Fruit fly (Drosophila melanogaster) whole organism, embryonic: ENCODE data around the gene CG1703.

Experiments
- ATbp ChIP-seq: fragments of 200-800 bp; sonication (Bioruptor generic); optimal IDR thresholded peaks from 2 replicates; lab custom pipeline; 2017; ENCODE audit warnings: missing biosample characterization, mild to moderate bottlenecking, missing genetic modification characterization, missing genetic modification reagents
- Aef1 ChIP-seq: fragments of 200-800 bp; sonication (Bioruptor generic); IDR thresholded peaks from 3 replicates; pipeline ENCODE4 v1.3.6; 2022; ENCODE audit warnings: missing biosample characterization, missing genetic modification characterization
- Bteb2 ChIP-seq: fragments of 200-800 bp; sonication (Bioruptor generic); optimal IDR thresholded peaks from 2 replicates; lab custom pipeline; 2016; ENCODE audit warnings: missing biosample characterization, missing genetic modification characterization
- CG10979 ChIP-seq: fragments of 200-800 bp; sonication (Bioruptor generic); optimal IDR thresholded peaks from 2 replicates; lab custom pipeline; 2018; ENCODE audit warnings: missing biosample characterization, mild to moderate bottlenecking, missing genetic modification characterization, moderate library complexity
- CG11456 ChIP-seq: fragments of 200-800 bp; sonication (Bioruptor generic); IDR thresholded peaks from 3 replicates; pipeline ENCODE4 v1.3.6; 2022; ENCODE audit warnings: missing biosample characterization, missing genetic modification characterization
- CG12219 ChIP-seq: fragments of 200-800 bp; sonication (Bioruptor generic); optimal IDR thresholded peaks from 3 replicates; lab custom pipeline; 2018; ENCODE audit warnings: missing biosample characterization, mild to moderate bottlenecking, missing genetic modification characterization
- CG12744 ChIP-seq: fragments of 200-800 bp; sonication (Bioruptor generic); optimal IDR thresholded peaks from 2 replicates; lab custom pipeline; 2016; ENCODE audit warnings: missing biosample characterization, missing genetic modification characterization
- CG13624 ChIP-seq: fragments of 200-800 bp; sonication (Bioruptor generic); optimal IDR thresholded peaks from 2 replicates; lab custom pipeline; 2016; ENCODE audit warnings: missing biosample characterization, missing genetic modification characterization
- CG14965 ChIP-seq: fragments of 200-800 bp; sonication (Bioruptor generic); optimal IDR thresholded peaks from 2 replicates; lab custom pipeline; 2016; ENCODE audit warnings: missing biosample characterization, missing genetic modification characterization, borderline replicate concordance
- CG15011 ChIP-seq: fragments of 200-800 bp; sonication (Bioruptor generic); optimal IDR thresholded peaks from 3 replicates; lab custom pipeline; 2018; ENCODE audit warnings: missing biosample characterization, mild to moderate bottlenecking, missing genetic modification characterization
- CG15269 ChIP-seq: fragments of 200-800 bp; sonication (Bioruptor generic); optimal IDR thresholded peaks from 2 replicates; lab custom pipeline; 2018; ENCODE audit warnings: missing biosample characterization, mild to moderate bottlenecking, missing genetic modification characterization, moderate library complexity
- CG1602 ChIP-seq: fragments of 200-800 bp; sonication (Bioruptor generic); optimal IDR thresholded peaks from 3 replicates; lab custom pipeline; 2016; ENCODE audit warnings: missing biosample characterization, missing genetic modification characterization
- CG17359 ChIP-seq: fragments of 200-800 bp; sonication (Bioruptor generic); optimal IDR thresholded peaks from 3 replicates; lab custom pipeline; 2018; ENCODE audit warnings: missing biosample characterization, mild to moderate bottlenecking, missing genetic modification characterization, moderate library complexity
- CG17385 ChIP-seq: fragments of 200-800 bp; sonication (Bioruptor generic); optimal IDR thresholded peaks from 3 replicates; lab custom pipeline; 2018; ENCODE audit warnings: missing biosample characterization, mild to moderate bottlenecking, missing genetic modification characterization
- CG17912 ChIP-seq: fragments of 200-800 bp; sonication (Bioruptor generic); optimal IDR thresholded peaks from 2 replicates; lab custom pipeline; 2018; ENCODE audit warnings: missing biosample characterization, mild to moderate bottlenecking, missing genetic modification characterization
- CG33557 ChIP-seq: fragments of 200-800 bp; sonication (Bioruptor generic); optimal IDR thresholded peaks from 2 replicates; lab custom pipeline; 2019; ENCODE audit warnings: missing biosample characterization, mild to moderate bottlenecking, missing genetic modification characterization, moderate library complexity
- CG4282 ChIP-seq: fragments of 200-800 bp; sonication (Bioruptor generic); optimal IDR thresholded peaks from 2 replicates; lab custom pipeline; 2016; ENCODE audit warnings: missing biosample characterization, missing genetic modification characterization
- CG6175 ChIP-seq: fragments of 200-800 bp; sonication (Bioruptor generic); IDR thresholded peaks from 3 replicates; pipeline ENCODE4 v1.3.6; 2022; ENCODE audit warnings: missing biosample characterization, missing genetic modification characterization
- CG6813 ChIP-seq: fragments of 200-800 bp; sonication (Bioruptor generic); optimal IDR thresholded peaks from 2 replicates; lab custom pipeline; 2017; ENCODE audit warnings: missing biosample characterization, missing genetic modification characterization, mild to moderate bottlenecking, moderate library complexity, missing genetic modification reagents
- CG7963 ChIP-seq: fragments of 200-800 bp; sonication (Bioruptor generic); IDR thresholded peaks from 3 replicates; pipeline ENCODE4 v1.3.6; 2022; ENCODE audit warnings: missing biosample characterization, missing genetic modification characterization; ENCODE audit not compliant: partially characterized antibody
- CoRest ChIP-seq: fragments of 200-800 bp; sonication (Bioruptor generic); optimal IDR thresholded peaks from 3 replicates; lab custom pipeline; 2018; ENCODE audit warnings: missing biosample characterization, mild to moderate bottlenecking, missing genetic modification characterization, moderate library complexity
- Dp ChIP-seq: fragments of 200-800 bp; sonication (Bioruptor generic); optimal IDR thresholded peaks from 2 replicates; lab custom pipeline; 2018; ENCODE audit warnings: missing biosample characterization, mild to moderate bottlenecking, missing genetic modification characterization, moderate library complexity
- Fer1 ChIP-seq: fragments of 200-800 bp; sonication (Bioruptor generic); optimal IDR thresholded peaks from 2 replicates; lab custom pipeline; 2017; ENCODE audit warnings: missing biosample characterization, mild to moderate bottlenecking, missing genetic modification characterization
- Hand ChIP-seq: fragments of 200-800 bp; sonication (Bioruptor generic); optimal IDR thresholded peaks from 2 replicates; lab custom pipeline; 2017; ENCODE audit warnings: mild to moderate bottlenecking, missing biosample characterization, missing genetic modification reagents, missing genetic modification characterization
- HmgZ ChIP-seq: fragments of 200-800 bp; sonication (Bioruptor generic); optimal IDR thresholded peaks from 2 replicates; lab custom pipeline; 2018; ENCODE audit warnings: missing biosample characterization, mild to moderate bottlenecking, missing genetic modification characterization
- MESR4 ChIP-seq: fragments of 200-800 bp; sonication (Bioruptor generic); optimal IDR thresholded peaks from 2 replicates; lab custom pipeline; 2018; ENCODE audit warnings: missing biosample characterization, mild to moderate bottlenecking, missing genetic modification characterization, moderate library complexity
- Mes4 ChIP-seq: fragments of 200-800 bp; sonication (Bioruptor generic); optimal IDR thresholded peaks from 2 replicates; lab custom pipeline; 2016; ENCODE audit warnings: missing biosample characterization, missing genetic modification characterization
- Poxn ChIP-seq: fragments of 200-800 bp; sonication (Bioruptor generic); IDR thresholded peaks from 2 replicates; pipeline ENCODE4 v1.3.6; 2022; ENCODE audit warnings: missing biosample characterization, missing genetic modification characterization
- Scr ChIP-seq: fragments of 200-800 bp; sonication (Bioruptor generic); IDR thresholded peaks from 2 replicates; pipeline ENCODE4 v1.3.6; 2022; ENCODE audit warnings: missing biosample characterization, missing genetic modification characterization; ENCODE audit not compliant: partially characterized antibody
- amos ChIP-seq: fragments of 200-800 bp; sonication (Bioruptor generic); IDR thresholded peaks from 2 replicates; pipeline ENCODE4 v1.3.6; 2022; ENCODE audit warnings: missing biosample characterization, missing genetic modification characterization; ENCODE audit not compliant: partially characterized antibody
- aop ChIP-seq: fragments of 200-800 bp; sonication (Bioruptor generic); IDR thresholded peaks from 2 replicates; pipeline ENCODE4 v1.3.6; 2022; ENCODE audit warnings: missing biosample characterization, missing genetic modification characterization
- cad ChIP-seq: fragments of >200 bp; optimal IDR thresholded peaks from 2 replicates; lab custom pipeline; 2017; ENCODE audit warnings: missing biosample characterization, missing genetic modification characterization
- cg ChIP-seq: fragments of 200-800 bp; sonication (Bioruptor generic); optimal IDR thresholded peaks from 3 replicates; lab custom pipeline; 2019; ENCODE audit warnings: missing biosample characterization, mild to moderate bottlenecking, missing genetic modification characterization, moderate library complexity
- chm ChIP-seq: fragments of 200-800 bp; sonication (Bioruptor generic); IDR thresholded peaks from 2 replicates; pipeline ENCODE4 v1.3.6; 2022; ENCODE audit warnings: missing biosample characterization, missing genetic modification characterization
- da ChIP-seq: fragments of 200-800 bp; sonication (Bioruptor generic); optimal IDR thresholded peaks from 2 replicates; lab custom pipeline; 2016; ENCODE audit warnings: missing biosample characterization, missing genetic modification characterization
- fd3F ChIP-seq: fragments of 200-800 bp; sonication (Bioruptor generic); optimal IDR thresholded peaks from 2 replicates; lab custom pipeline; 2018; ENCODE audit warnings: missing biosample characterization, mild to moderate bottlenecking, missing genetic modification characterization, moderate library complexity
- gce ChIP-seq: fragments of 200-800 bp; sonication (Bioruptor generic); IDR thresholded peaks from 3 replicates; pipeline ENCODE4 v1.3.6; 2022; ENCODE audit warnings: missing biosample characterization, missing genetic modification characterization
- jing ChIP-seq: fragments of 200-800 bp; sonication (Bioruptor generic); optimal IDR thresholded peaks from 2 replicates; lab custom pipeline; 2018; ENCODE audit warnings: missing biosample characterization, mild to moderate bottlenecking, missing genetic modification characterization
- jumu ChIP-seq: fragments of 200-800 bp; sonication (Bioruptor generic); optimal IDR thresholded peaks from 3 replicates; lab custom pipeline; 2016; ENCODE audit warnings: missing biosample characterization, missing genetic modification characterization
- knrl ChIP-seq: fragments of 200-800 bp; sonication (Bioruptor generic); IDR thresholded peaks from 3 replicates; pipeline ENCODE4 v1.3.6; 2022; ENCODE audit warnings: missing biosample characterization, missing genetic modification characterization; ENCODE audit not compliant: partially characterized antibody
- mirr ChIP-seq: fragments of 200-800 bp; sonication (Bioruptor generic); optimal IDR thresholded peaks from 3 replicates; lab custom pipeline; 2018; ENCODE audit warnings: missing biosample characterization, mild to moderate bottlenecking, missing genetic modification characterization
- nerfin-1 ChIP-seq: fragments of 200-800 bp; sonication (Bioruptor generic); optimal IDR thresholded peaks from 3 replicates; lab custom pipeline; 2019; ENCODE audit warnings: missing biosample characterization, mild to moderate bottlenecking, missing genetic modification characterization, moderate library complexity
- p53 ChIP-seq: fragments of 200-800 bp; sonication (Bioruptor generic); optimal IDR thresholded peaks from 2 replicates; lab custom pipeline; 2016; ENCODE audit warnings: missing biosample characterization, missing genetic modification characterization
- peb ChIP-seq: fragments of 200-800 bp; sonication (Bioruptor generic); IDR thresholded peaks from 2 replicates; pipeline ENCODE4 v1.3.6; 2022; ENCODE audit warnings: missing biosample characterization, missing genetic modification characterization
- sim ChIP-seq: fragments of 200-800 bp; sonication (Bioruptor generic); IDR thresholded peaks from 2 replicates; pipeline ENCODE4 v1.3.6; 2022; ENCODE audit warnings: missing biosample characterization, missing genetic modification characterization
- tap ChIP-seq: fragments of 200-800 bp; optimal IDR thresholded peaks from 3 replicates; lab custom pipeline; 2019; ENCODE audit warnings: missing biosample characterization, mild to moderate bottlenecking, missing genetic modification characterization, moderate library complexity
- tx ChIP-seq: fragments of 200-800 bp; sonication (Bioruptor generic); optimal IDR thresholded peaks from 2 replicates; lab custom pipeline; 2016; ENCODE audit warnings: missing biosample characterization, missing genetic modification characterization
- wek ChIP-seq: fragments of 200-800 bp; sonication (Bioruptor generic); optimal IDR thresholded peaks from 3 replicates; lab custom pipeline; 2018; ENCODE audit warnings: missing biosample characterization, mild to moderate bottlenecking, missing genetic modification characterization, moderate library complexity
- zen2 ChIP-seq: fragments of 200-800 bp; sonication (Bioruptor generic); IDR thresholded peaks from 3 replicates; pipeline ENCODE4 v1.3.6; 2022; ENCODE audit warnings: missing biosample characterization, missing genetic modification characterization; ENCODE audit not compliant: partially characterized antibody

Gene CG1703

dm6 chrX:11621866-11622648 lies 10.3 kb downstream of the CG1703 start, which contains the start of gene Ptp10D (continued):
- TF ChIP-seq p53 (no peak), Poxn (no peak), tx (GFP tag; lab: Kevin White, UChicago) (no peak), amos (GFP tag; lab: Robert Waterston, UW) (peak; percentile 96), Mes4 (no peak), Dp (GFP tag; lab: Kevin White, UChicago) (peak; percentile 74), CG13624 (no peak), mirr (peak; percentile 27), CG1602 (GFP tag; lab: Kevin White, UChicago) (no peak), cad (GFP tag; lab: Kevin White, UChicago) (no peak), CG12219 (GFP tag; lab: Kevin White, UChicago) (no peak), aop (GFP tag; lab: Robert Waterston, UW) (no peak), zen2 (peak; percentile 82), HmgZ (tag; lab: Kevin White, UChicago) (peak; percentile 40), CG17912 (GFP tag; lab: Kevin White, UChicago) (no peak), chm (GFP tag; lab: Robert Waterston, UW) (peak; percentile 73), peb (GFP tag; lab: Robert Waterston, UW) (no peak), CoRest (no peak), tap (tag; lab: Kevin White, UChicago) (no peak), CG10979 (tag; lab: Kevin White, UChicago) (no peak), ATbp (GFP tag; lab: Kevin White, UChicago) (peak; percentile 8), CG4282 (GFP tag; lab: Kevin White, UChicago) (peak; percentile 26), CG15011 (GFP tag; lab: Kevin White, UChicago) (no peak), CG33557 (GFP tag; lab: Kevin White, UChicago) (no peak), da (GFP tag; lab: Kevin White, UChicago) (no peak), CG11456 (GFP tag; lab: Robert Waterston, UW) (0 out of 3 replicates have a peak, but pooled peaks have one; percentile 26), jing (GFP tag; lab: Kevin White, UChicago) (no peak), Fer1 (GFP tag; lab: Kevin White, UChicago) (peak; percentile 30), CG15269 (tag; lab: Kevin White, UChicago) (peak; percentile 10), cg (GFP tag; lab: Kevin White, UChicago) (peak; percentile 86), fd3F (no peak), Bteb2 (GFP tag; lab: Kevin White, UChicago) (no peak), CG17385 (GFP tag; lab: Kevin White, UChicago) (no peak), gce (GFP tag; lab: Robert Waterston, UW) (no peak), jumu (GFP tag; lab: Kevin White, UChicago) (no peak), Hand (GFP tag; lab: Kevin White, UChicago) (peak; percentile 42), CG12744 (GFP tag; lab: Kevin White, UChicago) (no peak), CG6175 (GFP tag; lab: Robert Waterston, UW) (peak; percentile 49; the same call in 2 of the 3 replicates), wek (no peak), sim (GFP tag; lab: Robert Waterston, UW) (0 out of 2 replicates have a peak, but pooled peaks have one; percentile 47), CG7963 (GFP tag; lab: Robert Waterston, UW) (peak; percentile 88), CG6813 (GFP tag; lab: Kevin White, UChicago) (peak; percentile 14), nerfin-1 (tag; lab: Kevin White, UChicago) (peak; percentile 16), knrl (GFP tag; lab: Robert Waterston, UW) (peak; percentile 87), MESR4 (GFP tag; lab: Kevin White, UChicago) (peak; percentile 25), Aef1 (GFP tag; lab: Robert Waterston, UW) (no peak), CG17359 (tag; lab: Kevin White, UChicago) (no peak), CG14965 (no peak), Scr (peak; percentile 87)
